Fruit fly (Drosophila melanogaster) whole organism, embryonic: ENCODE data around the gene Reg-2.

Source experiments
- ATbp ChIP-seq: fragments of 200-800 bp; sonication (Bioruptor generic); optimal IDR thresholded peaks from 2 replicates; lab custom pipeline; 2017; ENCODE audit warnings: missing biosample characterization, mild to moderate bottlenecking, missing genetic modification characterization, missing genetic modification reagents
- Abd-B ChIP-seq: fragments of 200-800 bp; sonication (Bioruptor generic); optimal IDR thresholded peaks from 2 replicates; lab custom pipeline; 2018; ENCODE audit warnings: missing biosample characterization, mild to moderate bottlenecking, missing genetic modification characterization, moderate library complexity
- CG1024 ChIP-seq: fragments of 200-800 bp; sonication (Bioruptor generic); IDR thresholded peaks from 2 replicates; pipeline ENCODE4 v1.3.6; 2022; ENCODE audit warnings: missing biosample characterization, missing genetic modification characterization
- CG11247 ChIP-seq: fragments of 200-800 bp; sonication (Bioruptor generic); IDR thresholded peaks from 2 replicates; pipeline ENCODE4 v1.3.6; 2022; ENCODE audit warnings: missing biosample characterization, missing genetic modification characterization
- CG12071 ChIP-seq: fragments of 200-800 bp; sonication (Bioruptor generic); optimal IDR thresholded peaks from 3 replicates; lab custom pipeline; 2018; ENCODE audit warnings: missing biosample characterization, mild to moderate bottlenecking, missing genetic modification characterization
- CG12769 ChIP-seq: fragments of 200-800 bp; sonication (Bioruptor generic); optimal IDR thresholded peaks from 2 replicates; lab custom pipeline; 2019; ENCODE audit warnings: missing biosample characterization, mild to moderate bottlenecking, missing genetic modification characterization, moderate library complexity
- CG13624 ChIP-seq: fragments of 200-800 bp; sonication (Bioruptor generic); optimal IDR thresholded peaks from 2 replicates; lab custom pipeline; 2016; ENCODE audit warnings: missing biosample characterization, missing genetic modification characterization
- CG13894 ChIP-seq: fragments of 200-800 bp; sonication (Bioruptor generic); optimal IDR thresholded peaks from 3 replicates; lab custom pipeline; 2018; ENCODE audit warnings: missing biosample characterization, mild to moderate bottlenecking, missing genetic modification characterization, moderate library complexity
- CG14050 ChIP-seq: fragments of 200-800 bp; sonication (Bioruptor generic); IDR thresholded peaks from 3 replicates; pipeline ENCODE4 v1.3.6; 2022; ENCODE audit warnings: missing biosample characterization, missing genetic modification characterization
- CG14667 ChIP-seq: fragments of 200-800 bp; sonication (Bioruptor generic); IDR thresholded peaks from 2 replicates; pipeline ENCODE4 v1.3.6; 2022; ENCODE audit warnings: missing biosample characterization, missing genetic modification characterization
- CG15269 ChIP-seq: fragments of 200-800 bp; sonication (Bioruptor generic); optimal IDR thresholded peaks from 2 replicates; lab custom pipeline; 2018; ENCODE audit warnings: missing biosample characterization, mild to moderate bottlenecking, missing genetic modification characterization, moderate library complexity
- CG1603 ChIP-seq: fragments of 200-800 bp; sonication (Bioruptor generic); optimal IDR thresholded peaks from 2 replicates; lab custom pipeline; 2019; ENCODE audit warnings: missing biosample characterization, mild to moderate bottlenecking, missing genetic modification characterization, moderate library complexity
- CG16779 ChIP-seq: fragments of 200-800 bp; sonication (Bioruptor generic); IDR thresholded peaks from 2 replicates; pipeline ENCODE4 v1.3.6; 2022; ENCODE audit warnings: missing biosample characterization, missing genetic modification characterization
- CG16813 ChIP-seq: fragments of 200-800 bp; sonication (Bioruptor generic); IDR thresholded peaks from 3 replicates; pipeline ENCODE4 v1.3.6; 2022; ENCODE audit warnings: missing biosample characterization, missing genetic modification characterization; ENCODE audit not compliant: partially characterized antibody
- CG16815 ChIP-seq: fragments of 200-800 bp; sonication (Bioruptor generic); optimal IDR thresholded peaks from 3 replicates; lab custom pipeline; 2017; ENCODE audit warnings: missing biosample characterization, mild to moderate bottlenecking, missing genetic modification characterization
- CG18262 ChIP-seq: fragments of 200-800 bp; optimal IDR thresholded peaks from 3 replicates; lab custom pipeline; 2019; ENCODE audit warnings: missing biosample characterization, mild to moderate bottlenecking, missing genetic modification characterization, moderate library complexity
- CG18619 ChIP-seq: fragments of 200-800 bp; sonication (Bioruptor generic); optimal IDR thresholded peaks from 3 replicates; lab custom pipeline; 2017; ENCODE audit warnings: missing biosample characterization, mild to moderate bottlenecking, missing genetic modification characterization
- CG2120 ChIP-seq: fragments of 200-800 bp; sonication (Bioruptor generic); optimal IDR thresholded peaks from 3 replicates; lab custom pipeline; 2016; ENCODE audit warnings: missing biosample characterization, missing genetic modification characterization
- CG5180 ChIP-seq: fragments of 200-800 bp; sonication (Bioruptor generic); optimal IDR thresholded peaks from 3 replicates; lab custom pipeline; 2017; ENCODE audit warnings: missing biosample characterization, missing genetic modification characterization, mild to moderate bottlenecking, moderate library complexity, missing genetic modification reagents
- CG6765 ChIP-seq: fragments of 200-800 bp; sonication (Bioruptor generic); optimal IDR thresholded peaks from 3 replicates; lab custom pipeline; 2017; ENCODE audit warnings: missing biosample characterization, mild to moderate bottlenecking, missing genetic modification characterization
- CG8281 ChIP-seq: fragments of 200-800 bp; sonication (Bioruptor generic); optimal IDR thresholded peaks from 2 replicates; lab custom pipeline; 2018; ENCODE audit warnings: missing biosample characterization, mild to moderate bottlenecking, missing genetic modification characterization, moderate library complexity
- CHES-1-like ChIP-seq: fragments of 200-800 bp; sonication (Bioruptor generic); optimal IDR thresholded peaks from 2 replicates; lab custom pipeline; 2016; ENCODE audit warnings: missing biosample characterization, missing genetic modification characterization
- Camta ChIP-seq: fragments of 200-800 bp; sonication (Bioruptor generic); optimal IDR thresholded peaks from 2 replicates; lab custom pipeline; 2016; ENCODE audit warnings: missing biosample characterization, missing genetic modification characterization
- Chrac-16 ChIP-seq: fragments of 200-800 bp; sonication (Bioruptor generic); optimal IDR thresholded peaks from 3 replicates; lab custom pipeline; 2016; ENCODE audit warnings: missing biosample characterization, missing genetic modification characterization
- Deaf1 ChIP-seq: fragments of 200-800 bp; optimal IDR thresholded peaks from 3 replicates; lab custom pipeline; 2019; ENCODE audit warnings: missing biosample characterization, mild to moderate bottlenecking, missing genetic modification characterization, moderate library complexity
- Fer3 ChIP-seq: fragments of 200-800 bp; sonication (Bioruptor generic); optimal IDR thresholded peaks from 2 replicates; lab custom pipeline; 2018; ENCODE audit warnings: missing biosample characterization, mild to moderate bottlenecking, missing genetic modification characterization, moderate library complexity
- GATAe ChIP-seq: fragments of 200-800 bp; sonication (Bioruptor generic); conservative IDR thresholded peaks from 2 replicates; pipeline ENCODE4 v1.3.6; 2022; ENCODE audit warnings: missing biosample characterization, missing genetic modification characterization
- H2.0 ChIP-seq: fragments of 200-800 bp; sonication (Bioruptor generic); IDR thresholded peaks from 2 replicates; pipeline ENCODE4 v1.3.6; 2022; ENCODE audit warnings: missing biosample characterization, missing genetic modification characterization
- HLH3B ChIP-seq: fragments of 200-800 bp; sonication (Bioruptor generic); IDR thresholded peaks from 2 replicates; pipeline ENCODE4 v1.3.6; 2022; ENCODE audit warnings: missing biosample characterization, missing genetic modification characterization
- HLH4C ChIP-seq: fragments of 200-800 bp; sonication (Bioruptor generic); IDR thresholded peaks from 3 replicates; pipeline ENCODE4 v1.3.6; 2022; ENCODE audit warnings: missing biosample characterization, missing genetic modification characterization; ENCODE audit not compliant: partially characterized antibody
- Hey ChIP-seq: fragments of 200-800 bp; sonication (Bioruptor generic); optimal IDR thresholded peaks from 3 replicates; lab custom pipeline; 2018; ENCODE audit warnings: missing biosample characterization, mild to moderate bottlenecking, missing genetic modification characterization
- Hmx ChIP-seq: fragments of 200-800 bp; sonication (Bioruptor generic); optimal IDR thresholded peaks from 2 replicates; lab custom pipeline; 2016; ENCODE audit warnings: missing biosample characterization, missing genetic modification characterization
- Lpt ChIP-seq: fragments of >200 bp; optimal IDR thresholded peaks from 2 replicates; lab custom pipeline; 2018; ENCODE audit warnings: missing biosample characterization, missing genetic modification characterization
- MTF-1 ChIP-seq: fragments of 200-800 bp; sonication (Bioruptor generic); optimal IDR thresholded peaks from 2 replicates; lab custom pipeline; 2018; ENCODE audit warnings: missing biosample characterization, mild to moderate bottlenecking, missing genetic modification characterization, borderline replicate concordance
- Myb ChIP-seq: fragments of 200-800 bp; sonication (Bioruptor generic); optimal IDR thresholded peaks from 2 replicates; lab custom pipeline; 2016; ENCODE audit warnings: missing biosample characterization, missing genetic modification characterization
- Nf-YC ChIP-seq: fragments of 200-800 bp; optimal IDR thresholded peaks from 3 replicates; lab custom pipeline; 2019; ENCODE audit warnings: missing biosample characterization, mild to moderate bottlenecking, missing genetic modification characterization, moderate library complexity
- Poxn ChIP-seq: fragments of 200-800 bp; sonication (Bioruptor generic); IDR thresholded peaks from 2 replicates; pipeline ENCODE4 v1.3.6; 2022; ENCODE audit warnings: missing biosample characterization, missing genetic modification characterization
- Sin3A ChIP-seq: fragments of >200 bp; optimal IDR thresholded peaks from 2 replicates; lab custom pipeline; 2018
- Stat92E ChIP-seq, 3 experiments: fragments of >200 bp in 2 of 3; fragments of 200-800 bp in 1 of 3; sonication (Bioruptor generic) in 1 of 3; optimal IDR thresholded peaks; 2 replicates each; lab custom pipeline; 2017 to 2019; ENCODE audit warnings: missing biosample characterization in 3 of 3, missing genetic modification characterization in 3 of 3, mild to moderate bottlenecking in 1 of 3, moderate library complexity in 1 of 3
- abd-A ChIP-seq: fragments of 200-800 bp; sonication (Bioruptor generic); optimal IDR thresholded peaks from 3 replicates; lab custom pipeline; 2019; ENCODE audit warnings: missing biosample characterization, mild to moderate bottlenecking, missing genetic modification characterization, moderate library complexity
- ash1 ChIP-seq: fragments of 200-800 bp; sonication (Bioruptor generic); optimal IDR thresholded peaks from 2 replicates; lab custom pipeline; 2018; ENCODE audit warnings: missing biosample characterization, mild to moderate bottlenecking, missing genetic modification characterization
- crol ChIP-seq: fragments of 200-800 bp; sonication (Bioruptor generic); IDR thresholded peaks from 2 replicates; pipeline ENCODE4 v1.3.6; 2022; ENCODE audit warnings: missing biosample characterization, missing genetic modification characterization
- danr ChIP-seq: fragments of 200-800 bp; sonication (Bioruptor generic); IDR thresholded peaks from 2 replicates; pipeline ENCODE4 v1.3.6; 2022; ENCODE audit warnings: missing biosample characterization, missing genetic modification characterization
- fu2 ChIP-seq: fragments of 200-800 bp; sonication (Bioruptor generic); optimal IDR thresholded peaks from 2 replicates; lab custom pipeline; 2016; ENCODE audit warnings: missing biosample characterization, missing genetic modification characterization
- mam ChIP-seq: fragments of 200-800 bp; sonication (Bioruptor generic); optimal IDR thresholded peaks from 3 replicates; lab custom pipeline; 2016; ENCODE audit warnings: missing biosample characterization, missing genetic modification characterization
- nau ChIP-seq: fragments of 200-800 bp; sonication (Bioruptor generic); optimal IDR thresholded peaks from 3 replicates; lab custom pipeline; 2017; ENCODE audit warnings: missing biosample characterization, mild to moderate bottlenecking, missing genetic modification characterization, missing genetic modification reagents
- odd ChIP-seq: fragments of 200-800 bp; sonication (Bioruptor generic); optimal IDR thresholded peaks from 2 replicates; lab custom pipeline; 2017; ENCODE audit warnings: missing biosample characterization, mild to moderate bottlenecking, missing genetic modification characterization
- onecut ChIP-seq: fragments of 200-800 bp; sonication (Bioruptor generic); IDR thresholded peaks from 2 replicates; pipeline ENCODE4 v1.3.6; 2022; ENCODE audit warnings: missing biosample characterization, missing genetic modification characterization
- pfk ChIP-seq: fragments of 200-800 bp; sonication (Bioruptor generic); optimal IDR thresholded peaks from 2 replicates; lab custom pipeline; 2018; ENCODE audit warnings: missing biosample characterization, mild to moderate bottlenecking, missing genetic modification characterization, moderate library complexity
- seq ChIP-seq: fragments of 200-800 bp; sonication (Bioruptor generic); IDR thresholded peaks from 2 replicates; pipeline ENCODE4 v1.3.6; 2022; ENCODE audit warnings: missing biosample characterization, missing genetic modification characterization
- trh ChIP-seq: fragments of 200-800 bp; sonication (Bioruptor generic); optimal IDR thresholded peaks from 2 replicates; lab custom pipeline; 2016; ENCODE audit warnings: missing biosample characterization, missing genetic modification characterization
- zf30C ChIP-seq: fragments of 200-800 bp; sonication (Bioruptor generic); optimal IDR thresholded peaks from 3 replicates; lab custom pipeline; 2018; ENCODE audit warnings: missing biosample characterization, mild to moderate bottlenecking, missing genetic modification characterization

The Reg-2 gene

dm6 chr3L:630666-631065 lies 24.3 kb upstream of the Reg-2 start (continued):
- TF ChIP-seq MTF-1 (GFP tag; lab: Kevin White, UChicago) (no peak), Camta (GFP tag; lab: Kevin White, UChicago) (no peak), crol (GFP tag; lab: Robert Waterston, UW) (0 out of 2 replicates have a peak, but pooled peaks have one; percentile 8), H2.0 (GFP tag; lab: Robert Waterston, UW) (no peak), CG15269 (tag; lab: Kevin White, UChicago) (no peak), Nf-YC (no peak), zf30C (GFP tag; lab: Kevin White, UChicago) (no peak), CG12769 (tag; lab: Kevin White, UChicago) (peak; percentile 45), trh (GFP tag; lab: Kevin White, UChicago) (no peak), pfk (GFP tag; lab: Kevin White, UChicago) (no peak), HLH4C (GFP tag; lab: Robert Waterston, UW) (no peak), Lpt (GFP tag; lab: Kevin White, UChicago) (no peak), HLH3B (no peak), CG16813 (no peak), Fer3 (tag; lab: Kevin White, UChicago) (no peak), CG18262 (no peak), ATbp (GFP tag; lab: Kevin White, UChicago) (no peak), onecut (GFP tag; lab: Robert Waterston, UW) (no peak), CG16779 (GFP tag; lab: Robert Waterston, UW) (no peak), Abd-B (no peak), CG16815 (GFP tag; lab: Kevin White, UChicago) (no peak), CG11247 (no peak), nau (GFP tag; lab: Kevin White, UChicago) (no peak), CG6765 (no peak), GATAe (GFP tag; lab: Robert Waterston, UW) (no peak), Poxn (GFP tag; lab: Robert Waterston, UW) (no peak), CG12071 (GFP tag; lab: Kevin White, UChicago) (peak; percentile 38), CG13624 (GFP tag; lab: Kevin White, UChicago) (peak; percentile 93), CG1603 (tag; lab: Kevin White, UChicago) (no peak), Hey (no peak), odd (GFP tag; lab: Kevin White, UChicago) (no peak), danr (no peak), CG1024 (GFP tag; lab: Robert Waterston, UW) (no peak), ash1 (GFP tag; lab: Kevin White, UChicago) (peak; percentile 5), CG13894 (tag; lab: Kevin White, UChicago) (peak; percentile 99), CG2120 (no peak), CG14667 (GFP tag; lab: Robert Waterston, UW) (no peak), Stat92E (GFP tag; optimal IDR thresholded peaks at IDR 0.05; lab: Kevin White, UChicago) (no peak), Hmx (GFP tag; lab: Kevin White, UChicago) (no peak), Myb (GFP tag; lab: Kevin White, UChicago) (no peak), Deaf1 (tag; lab: Kevin White, UChicago) (peak; percentile 77), Chrac-16 (GFP tag; lab: Kevin White, UChicago) (no peak), CG8281 (tag; lab: Kevin White, UChicago) (no peak), CG14050 (GFP tag; lab: Robert Waterston, UW) (no peak), Sin3A (lab: Kevin White, UChicago) (no peak), abd-A (tag; lab: Kevin White, UChicago) (peak; percentile 24), CHES-1-like (GFP tag; lab: Kevin White, UChicago) (no peak), mam (GFP tag; lab: Kevin White, UChicago) (no peak), CG5180 (no peak), seq (GFP tag; lab: Robert Waterston, UW) (no peak), CG18619 (GFP tag; lab: Kevin White, UChicago) (no peak), fu2 (GFP tag; lab: Kevin White, UChicago) (no peak)
